Fruit fly (Drosophila melanogaster): ENCODE measurements around the gene CG14257.

Gene CG14257

DNA sequence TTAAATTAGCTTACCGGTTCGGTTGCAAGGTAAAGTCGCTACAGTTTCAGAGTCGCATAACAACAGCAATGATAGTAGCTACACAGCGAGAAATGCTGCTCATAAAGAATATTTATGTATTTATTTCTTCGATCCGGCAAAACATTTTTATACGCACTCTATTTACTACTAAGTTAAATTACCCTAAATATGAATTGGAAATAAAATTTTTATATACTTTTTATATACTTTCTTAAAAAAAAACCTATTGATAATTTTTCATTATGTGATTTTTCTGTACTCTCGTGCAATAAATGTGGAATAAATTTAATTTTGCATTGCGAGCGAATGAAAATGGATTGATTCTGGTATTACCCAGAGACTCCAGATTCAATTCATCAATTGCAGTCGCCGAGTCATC lies 25.3 kb downstream of the CG14257 start, which contains the start of gene Jhbp11:
Jhbp11 (plus strand) TSS at position 301 of the 400 bp plus-strand sequence.
- TF ChIP-seq h (optimal IDR thresholded peaks at IDR 0.05) (no peak), psq (optimal IDR thresholded peaks at IDR 0.05) (no peak), Sin3A (optimal IDR thresholded peaks at IDR 0.05) (no peak), ttk (optimal IDR thresholded peaks at IDR 0.05) (no peak)

dm6 chr3R:27105439-27105838 lies 29.8 kb downstream of the CG14257 start:
- TF ChIP-seq psq (optimal IDR thresholded peaks at IDR 0.05) (no peak), insv (optimal IDR thresholded peaks at IDR 0.05) (no peak), h (optimal IDR thresholded peaks at IDR 0.05) (no peak), ttk (optimal IDR thresholded peaks at IDR 0.05) (no peak), Myc (optimal IDR thresholded peaks at IDR 0.05) (no peak)

dm6 chr3R:27106134-27106694 lies 30.5 kb downstream of the CG14257 start, which contains the start of gene CAH9:
Gene CAH9 (minus strand): TSS chr3R:27106184.
- TF ChIP-seq Sin3A (optimal IDR thresholded peaks at IDR 0.05), result no peak
- TF ChIP-seq ttk (optimal IDR thresholded peaks at IDR 0.05), result no peak
- TF ChIP-seq Myc (optimal IDR thresholded peaks at IDR 0.05), result no peak
- no peak for TF ChIP-seq insv (optimal IDR thresholded peaks at IDR 0.05)
- no peak for TF ChIP-seq psq (optimal IDR thresholded peaks at IDR 0.05)
- TF ChIP-seq h (optimal IDR thresholded peaks at IDR 0.05), result no peak

DNA sequence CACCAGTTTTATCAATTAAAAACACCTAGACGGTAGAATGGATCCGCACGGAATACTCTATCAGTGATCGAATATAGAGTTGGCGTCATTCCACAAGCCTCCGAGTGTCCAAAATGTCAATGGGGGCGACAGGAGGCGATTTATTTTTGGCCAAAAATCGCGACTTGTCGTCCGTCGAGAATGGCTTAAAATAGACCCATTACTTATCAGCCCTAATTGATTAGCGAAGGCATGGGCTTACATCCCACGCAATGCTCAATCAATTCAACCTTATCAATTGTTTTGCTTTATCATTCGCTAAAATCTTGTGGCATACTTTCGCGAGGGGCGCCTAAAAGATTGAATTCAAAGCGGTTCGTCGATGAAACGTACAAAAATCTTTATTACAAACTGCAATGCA lies 32.4 kb downstream of the CG14257 start:
- TF ChIP-seq ttk (optimal IDR thresholded peaks at IDR 0.05), result no peak
- TF ChIP-seq Sin3A (optimal IDR thresholded peaks at IDR 0.05), result no peak
- TF ChIP-seq Myc (optimal IDR thresholded peaks at IDR 0.05), result no peak
- TF ChIP-seq psq (optimal IDR thresholded peaks at IDR 0.05), result no peak
- TF ChIP-seq h (optimal IDR thresholded peaks at IDR 0.05), result no peak
- TF ChIP-seq insv (optimal IDR thresholded peaks at IDR 0.05), result no peak

DNA sequence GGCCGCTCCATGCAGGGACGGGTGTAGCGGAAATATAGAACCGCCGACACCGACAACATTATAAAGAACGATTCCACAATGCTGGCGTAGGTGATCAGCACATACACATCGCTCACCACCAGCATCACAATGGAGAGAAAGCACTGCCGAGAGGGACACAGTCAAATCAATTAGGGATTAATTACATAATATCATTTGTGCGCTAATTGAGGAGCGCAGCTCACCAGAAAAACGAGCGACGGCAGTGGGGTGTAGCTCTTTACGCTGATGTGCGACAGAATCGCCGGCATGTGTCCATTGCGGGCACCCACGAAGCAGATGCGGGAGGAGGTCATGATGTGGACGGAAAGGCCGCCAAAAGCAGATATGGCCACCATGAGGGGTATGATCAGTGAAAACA lies 33.8 kb downstream of the CG14257 start:
- no peak for TF ChIP-seq psq (optimal IDR thresholded peaks at IDR 0.05)
- no peak for TF ChIP-seq Sin3A (optimal IDR thresholded peaks at IDR 0.05)
- TF ChIP-seq h (optimal IDR thresholded peaks at IDR 0.05), result no peak
- TF ChIP-seq Myc (optimal IDR thresholded peaks at IDR 0.05), result no peak

- TF ChIP-seq psq (optimal IDR thresholded peaks at IDR 0.05) (no peak), h (optimal IDR thresholded peaks at IDR 0.05) (no peak), Myc (optimal IDR thresholded peaks at IDR 0.05) (no peak), Sin3A (optimal IDR thresholded peaks at IDR 0.05) (no peak)
These were observed 36.3 kb downstream of the CG14257 start, which contains the start of the genes gb and CG5815 for dm6 chr3R:27111784-27112602. Gene gb (minus strand): TSS chr3R:27112270. Gene CG5815 (plus strand): TSS chr3R:27112566.

DNA sequence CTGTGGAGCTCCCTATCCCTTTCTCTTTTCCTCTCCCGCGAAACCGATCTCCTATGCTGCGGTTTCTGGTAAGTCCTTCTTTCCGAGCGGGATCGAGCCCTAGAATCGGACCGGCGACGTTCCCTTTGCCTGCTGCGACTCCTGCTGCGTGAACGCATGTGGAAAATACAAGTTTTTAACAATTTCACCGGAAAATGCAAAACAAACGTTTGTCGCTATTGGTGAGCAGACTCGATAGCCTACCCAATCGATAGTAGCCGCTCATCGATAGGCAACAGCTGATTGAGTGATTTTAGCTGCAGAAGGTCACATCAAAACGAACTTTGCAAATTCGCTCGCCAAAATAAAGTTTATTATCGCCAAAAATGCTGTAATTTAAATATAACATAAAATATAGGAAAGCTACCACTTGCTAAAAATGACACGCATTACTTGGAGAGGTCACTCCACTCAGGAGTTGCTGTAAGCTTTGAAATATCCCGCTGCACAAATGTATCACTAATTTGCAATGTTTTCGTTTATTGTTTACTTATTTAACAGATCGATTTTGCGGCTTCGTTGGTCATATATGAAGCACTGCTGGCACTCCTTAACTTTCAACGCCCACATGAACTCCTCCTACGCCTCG lies 40.9 kb downstream of the CG14257 start, which contains the start of the genes CG6066 and CG5880:
CG6066 (minus strand) TSS at position 243 of the 628 bp plus-strand sequence.
CG5880 (plus strand) TSS at position 281 of the 628 bp plus-strand sequence.
- no peak for TF ChIP-seq insv (optimal IDR thresholded peaks at IDR 0.05)
- TF ChIP-seq h (optimal IDR thresholded peaks at IDR 0.05), result no peak
- TF ChIP-seq Sin3A (optimal IDR thresholded peaks at IDR 0.05), result no peak
- no peak for TF ChIP-seq psq (optimal IDR thresholded peaks at IDR 0.05)
- no peak for TF ChIP-seq ttk (optimal IDR thresholded peaks at IDR 0.05)
- TF ChIP-seq Myc (optimal IDR thresholded peaks at IDR 0.05), result no peak

DNA sequence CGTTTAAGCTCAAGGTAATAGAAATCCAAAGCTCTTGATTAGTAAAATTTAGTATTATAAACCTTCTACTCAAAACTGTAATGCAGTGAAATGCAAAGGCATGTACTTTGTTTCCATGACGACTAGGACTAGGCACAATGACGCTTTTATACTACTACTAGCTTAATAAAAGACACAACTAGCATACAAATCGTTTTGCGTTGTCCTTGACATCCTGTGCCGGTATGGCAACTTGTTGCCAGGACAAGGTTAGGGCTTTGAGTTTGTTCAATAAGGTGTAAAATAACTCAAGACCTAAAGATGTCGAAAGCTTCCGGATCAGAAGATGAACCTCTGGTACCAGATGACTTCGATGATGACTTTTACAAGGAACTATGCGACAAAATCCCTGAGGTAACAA lies 42.7 kb downstream of the CG14257 start, which contains the start of gene CG5882:
CG5882 (plus strand) TSS at position 301 of the 400 bp plus-strand sequence.
- TF ChIP-seq h (optimal IDR thresholded peaks at IDR 0.05) (no peak), Myc (optimal IDR thresholded peaks at IDR 0.05) (no peak), ttk (optimal IDR thresholded peaks at IDR 0.05) (no peak), Sin3A (optimal IDR thresholded peaks at IDR 0.05) (no peak), psq (optimal IDR thresholded peaks at IDR 0.05) (no peak), insv (optimal IDR thresholded peaks at IDR 0.05) (no peak)

dm6 chr3R:27124588-27124987 lies 48.9 kb downstream of the CG14257 start, which contains the start of gene CG6059:
Gene CG6059 (minus strand): TSS chr3R:27124688.
- TF ChIP-seq Myc (optimal IDR thresholded peaks at IDR 0.05) (no peak), Sin3A (optimal IDR thresholded peaks at IDR 0.05) (no peak), ttk (optimal IDR thresholded peaks at IDR 0.05) (no peak), insv (optimal IDR thresholded peaks at IDR 0.05) (no peak), h (optimal IDR thresholded peaks at IDR 0.05) (no peak), psq (optimal IDR thresholded peaks at IDR 0.05) (no peak)

DNA sequence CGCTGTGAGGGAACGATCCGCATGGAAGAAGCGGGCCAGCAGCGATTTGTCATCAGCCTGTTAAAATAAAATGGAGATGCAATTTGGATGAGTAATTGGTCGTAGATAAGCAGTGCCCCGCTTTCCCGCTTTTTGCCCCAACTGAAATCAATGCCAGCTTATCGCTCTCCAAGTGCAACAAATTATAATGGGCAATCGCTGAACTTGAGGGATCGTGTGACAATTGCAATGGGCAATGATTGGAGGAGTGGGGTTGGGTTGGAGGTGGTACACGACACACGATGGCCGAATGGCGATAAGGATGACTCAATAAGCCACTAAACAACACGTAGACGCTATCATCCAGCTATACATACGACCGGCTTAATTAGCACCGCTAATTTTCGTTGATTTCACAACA lies 53.1 kb downstream of the CG14257 start:
- TF ChIP-seq h (optimal IDR thresholded peaks at IDR 0.05) (no peak), ttk (optimal IDR thresholded peaks at IDR 0.05) (no peak), Sin3A (optimal IDR thresholded peaks at IDR 0.05) (no peak), psq (optimal IDR thresholded peaks at IDR 0.05) (no peak), insv (optimal IDR thresholded peaks at IDR 0.05) (no peak), Myc (optimal IDR thresholded peaks at IDR 0.05) (no peak)

DNA sequence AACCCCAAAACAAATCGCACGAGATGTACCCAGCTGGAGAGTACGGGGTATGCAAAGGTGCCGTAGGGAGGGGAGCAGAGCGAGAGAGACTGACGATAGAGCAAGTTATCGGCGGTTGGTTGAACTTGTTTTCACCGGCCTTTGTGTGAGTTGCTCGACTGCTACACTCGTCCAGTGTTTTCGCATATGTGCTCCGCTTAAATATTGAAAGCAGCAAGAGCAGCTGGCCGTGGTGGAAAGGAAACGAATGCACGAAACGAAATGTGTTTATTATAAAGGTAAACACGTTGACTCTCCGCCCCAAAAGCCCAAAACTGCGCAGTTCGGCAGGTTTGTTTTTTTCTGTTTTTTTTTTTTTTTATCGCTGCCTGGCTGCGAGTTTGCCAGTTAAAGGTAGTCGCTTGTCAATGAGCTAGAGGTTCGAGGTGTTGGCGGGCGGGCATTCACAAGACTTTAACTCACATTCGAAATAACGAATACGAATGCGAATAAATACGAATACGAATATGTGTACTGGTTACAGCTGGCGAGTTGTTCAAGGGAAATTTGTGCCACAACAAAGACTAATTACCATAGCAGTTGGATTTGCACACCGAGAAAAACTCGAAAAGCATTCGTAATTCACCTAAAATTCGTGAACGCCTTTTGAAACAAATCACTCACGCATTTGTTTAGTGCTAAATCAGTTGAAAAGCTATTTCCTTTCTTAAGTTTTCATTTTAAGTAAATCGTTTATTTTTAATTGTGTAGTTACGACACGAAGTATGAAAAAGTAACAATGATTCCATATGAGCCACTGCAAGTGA lies 54.1 kb downstream of the CG14257 start:
- TF ChIP-seq insv (optimal IDR thresholded peaks at IDR 0.05) (no peak), ttk (optimal IDR thresholded peaks at IDR 0.05) (no peak), Myc (optimal IDR thresholded peaks at IDR 0.05) (no peak), h (optimal IDR thresholded peaks at IDR 0.05) (no peak), psq (optimal IDR thresholded peaks at IDR 0.05) (no peak), Sin3A (optimal IDR thresholded peaks at IDR 0.05) (no peak)

All from Kc167 (cell line).